Worm (Caenorhabditis elegans) whole organism, L2 larva: Measurements from ENCODE around the gene C03A3.3.

Experiments
- elt-3 ChIP-seq: sonication (generic microtip); optimal IDR thresholded peaks from 2 replicates; lab custom pipeline; 2017; ENCODE audit warnings: missing biosample characterization, missing genetic modification characterization
- ztf-4 ChIP-seq: fragments of 150-350 bp; optimal IDR thresholded peaks from 2 replicates; lab custom pipeline; 2014; ENCODE audit warnings: missing biosample characterization, missing genetic modification characterization

DNA sequence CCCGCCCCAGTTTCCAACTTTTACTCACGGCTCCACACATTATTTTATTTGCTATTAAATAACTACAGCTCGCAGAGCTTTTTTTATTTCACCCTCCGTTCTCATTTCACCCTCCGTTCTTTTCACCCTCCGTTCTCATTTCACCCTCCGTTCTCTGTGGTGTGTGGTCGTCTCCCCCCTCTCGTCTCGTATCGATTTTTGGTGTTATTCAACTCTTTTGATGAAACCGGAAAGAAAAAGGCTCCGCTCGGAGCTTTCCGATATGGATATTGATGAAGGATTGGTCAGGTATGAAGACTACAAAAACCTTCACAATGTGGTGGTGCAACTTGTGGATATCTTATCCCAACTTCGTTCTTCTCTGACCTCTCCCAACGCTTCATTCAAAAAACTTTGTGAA, 21.7 kb upstream of the C03A3.3 start:
- TF ChIP-seq ztf-4 = no peak
- no peak for TF ChIP-seq elt-3
